Fruit fly (Drosophila melanogaster): Measurements from ENCODE around the gene Vps60.

Gene Vps60

dm6 chr3L:17643985-17644905, 22.8 kb upstream of the Vps60 start (continued):
- TF ChIP-seq cg (GFP tag; optimal IDR thresholded peaks at IDR 0.05) (peak; percentile 91), CG7556 (GFP tag; optimal IDR thresholded peaks at IDR 0.05) (no peak), amos (GFP tag; IDR thresholded peaks at IDR 0.05; ENCODE audit: partially characterized antibody) (peak; percentile 43; the same call in 1 of the 2 replicates), CG17385 (GFP tag; optimal IDR thresholded peaks at IDR 0.05) (peak; percentile 17), HmgZ (tag; optimal IDR thresholded peaks at IDR 0.05) (peak; percentile 21), vnd (GFP tag; IDR thresholded peaks at IDR 0.05; ENCODE audit: partially characterized antibody) (no peak), CrebB (tag; optimal IDR thresholded peaks at IDR 0.05) (no peak), phol (tag; optimal IDR thresholded peaks at IDR 0.05) (peak; percentile 97), cas (GFP tag; IDR thresholded peaks at IDR 0.05) (no peak), sug (tag; optimal IDR thresholded peaks at IDR 0.05) (peak; percentile 49), Ets65A (GFP tag) (peak; percentile 69), H15 (GFP tag; IDR thresholded peaks at IDR 0.05) (no peak), pfk (GFP tag; optimal IDR thresholded peaks at IDR 0.05) (peak; percentile 52), ab (GFP tag; optimal IDR thresholded peaks at IDR 0.05) (peak; percentile 5), eve (GFP tag; optimal IDR thresholded peaks at IDR 0.05) (peak in 1 of 2 experiments; percentile 34), Med (GFP tag) (peak; percentile 83), CG4360 (GFP tag; IDR thresholded peaks at IDR 0.05) (0 out of 2 replicates have a peak, but pooled peaks have one; percentile 35), CG34422 (GFP tag; IDR thresholded peaks at IDR 0.05) (peak; percentile 82; the same call in 1 of the 3 replicates), CG34224 (GFP tag; IDR thresholded peaks at IDR 0.05; ENCODE audit: partially characterized antibody) (0 out of 3 replicates have a peak, but pooled peaks have one; percentile 9), CG14014 (GFP tag; IDR thresholded peaks at IDR 0.05) (0 out of 2 replicates have a peak, but pooled peaks have one; percentile 12), MESR4 (GFP tag; optimal IDR thresholded peaks at IDR 0.05) (peak; percentile 9), CG11695 (GFP tag; IDR thresholded peaks at IDR 0.05) (0 out of 3 replicates have a peak, but pooled peaks have one; percentile 8), sqz (GFP tag; optimal IDR thresholded peaks at IDR 0.05) (peak; percentile 36), B-H2 (GFP tag; optimal IDR thresholded peaks at IDR 0.05) (peak; percentile 52), Atf6 (GFP tag; IDR thresholded peaks at IDR 0.05) (0 out of 2 replicates have a peak, but pooled peaks have one; percentile 22), Ets97D (GFP tag; optimal IDR thresholded peaks at IDR 0.05) (peak; percentile 1), crol (GFP tag; IDR thresholded peaks at IDR 0.05) (0 out of 2 replicates have a peak, but pooled peaks have one; percentile 8), CG6791 (GFP tag; IDR thresholded peaks at IDR 0.05; ENCODE audit: partially characterized antibody) (0 out of 3 replicates have a peak, but pooled peaks have one; percentile 40), CG13296 (GFP tag; optimal IDR thresholded peaks at IDR 0.05) (peak; percentile 52), onecut (GFP tag; IDR thresholded peaks at IDR 0.05) (peak; percentile 93), rib (GFP tag; IDR thresholded peaks at IDR 0.05) (peak; percentile 55; the same call in 1 of the 2 replicates), kni (GFP tag; optimal IDR thresholded peaks at IDR 0.05) (peak; percentile 70), CG10462 (GFP tag; optimal IDR thresholded peaks at IDR 0.05) (no peak), pros (GFP tag; optimal IDR thresholded peaks at IDR 0.05) (peak; percentile 17), zf30C (GFP tag; optimal IDR thresholded peaks at IDR 0.05) (no peak), grn (GFP tag; optimal IDR thresholded peaks at IDR 0.05) (peak; percentile 65)

- no peak for TF ChIP-seq her (GFP tag; optimal IDR thresholded peaks at IDR 0.05)
- TF ChIP-seq CG4360 (GFP tag; IDR thresholded peaks at IDR 0.05): peak; percentile 93
- no peak for TF ChIP-seq Deaf1 (tag; optimal IDR thresholded peaks at IDR 0.05)
- TF ChIP-seq CG11695 (GFP tag; IDR thresholded peaks at IDR 0.05): no peak
- TF ChIP-seq CG1024 (GFP tag; IDR thresholded peaks at IDR 0.05): no peak
Measured at dm6 chr3L:17642017-17642416, 20.6 kb upstream of the Vps60 start.

Measured in whole organism, embryonic.